Worm (Caenorhabditis elegans): ENCODE data around the gene Y44A6D.7.
A peak's percentile ranks its signal among the peaks of the same experiment; 100 is the strongest.

Gene Y44A6D.7

ce11 chrV:20814424-20814823 lies at the start of gene Y44A6D.7:
Gene Y44A6D.7 (plus strand): TSS chrV:20814724.
- TF ChIP-seq pqm-1 (tag; optimal IDR thresholded peaks at IDR 0.05) (no peak), unc-3 (GFP tag; conservative IDR thresholded peaks at IDR 0.05) (no peak), unc-3 (tag; optimal IDR thresholded peaks at IDR 0.05) (no peak), hlh-6 (tag; optimal IDR thresholded peaks at IDR 0.05) (no peak), fkh-6 (tag; optimal IDR thresholded peaks at IDR 0.05) (no peak), pha-4 (tag; optimal IDR thresholded peaks at IDR 0.05) (no peak), unc-42 (tag; optimal IDR thresholded peaks at IDR 0.05) (no peak), pat-9 (tag; optimal IDR thresholded peaks at IDR 0.05) (no peak), ceh-45 (GFP tag; IDR thresholded peaks at IDR 0.05) (no peak), C38D4.7 (GFP tag; optimal IDR thresholded peaks at IDR 0.05) (no peak)

- TF ChIP-seq sox-2 (GFP tag; IDR thresholded peaks at IDR 0.05) (no peak), rnt-1 (tag; optimal IDR thresholded peaks at IDR 0.05) (no peak), hlh-6 (tag; optimal IDR thresholded peaks at IDR 0.05) (no peak), ceh-45 (GFP tag; IDR thresholded peaks at IDR 0.05) (no peak)
Observed at ce11 chrV:20770061-20770460, 44.5 kb upstream of the Y44A6D.7 start, which contains the start of gene elp-1. Gene elp-1 (minus strand): TSS chrV:20770161.

- TF ChIP-seq pha-2 (tag; optimal IDR thresholded peaks at IDR 0.05) (no peak), nfya-1 (tag; optimal IDR thresholded peaks at IDR 0.05) (no peak)
Observed at ce11 chrV:20770846-20771245, 43.7 kb upstream of the Y44A6D.7 start.

ce11 chrV:20771702-20772101 lies 42.8 kb upstream of the Y44A6D.7 start:
- TF ChIP-seq ceh-18 (tag; optimal IDR thresholded peaks at IDR 0.05) (peak; percentile 7), rnt-1 (tag; optimal IDR thresholded peaks at IDR 0.05) (peak; percentile 31), gmeb-2 (tag; optimal IDR thresholded peaks at IDR 0.05) (no peak), fax-1 (tag; optimal IDR thresholded peaks at IDR 0.05) (no peak), unc-55 (GFP tag; optimal IDR thresholded peaks at IDR 0.05) (peak; percentile 99), dmd-4 (tag; optimal IDR thresholded peaks at IDR 0.05; ENCODE audit: borderline replicate concordance) (no peak), ahr-1 (tag; optimal IDR thresholded peaks at IDR 0.05) (no peak), ceh-30 (tag; optimal IDR thresholded peaks at IDR 0.05) (no peak)

- TF ChIP-seq lin-11 (tag; optimal IDR thresholded peaks at IDR 0.05): no peak
- TF ChIP-seq ceh-48 (tag; optimal IDR thresholded peaks at IDR 0.05): no peak
- no peak for TF ChIP-seq unc-42 (tag; optimal IDR thresholded peaks at IDR 0.05)
- no peak for TF ChIP-seq ets-4 (tag; optimal IDR thresholded peaks at IDR 0.05)
- no peak for TF ChIP-seq nfya-1 (tag; optimal IDR thresholded peaks at IDR 0.05)
- no peak for TF ChIP-seq elt-4 (tag; optimal IDR thresholded peaks at IDR 0.05)
- no peak for TF ChIP-seq ceh-31 (tag; optimal IDR thresholded peaks at IDR 0.05)
- TF ChIP-seq npax-4 (tag; optimal IDR thresholded peaks at IDR 0.05): no peak
- TF ChIP-seq ceh-22 (tag; optimal IDR thresholded peaks at IDR 0.05): no peak
- no peak for TF ChIP-seq pha-4 (tag; optimal IDR thresholded peaks at IDR 0.05)
- TF ChIP-seq pqm-1 (tag; optimal IDR thresholded peaks at IDR 0.05): no peak
- no peak for TF ChIP-seq hlh-8 (tag; optimal IDR thresholded peaks at IDR 0.05)
- no peak for TF ChIP-seq F13H6.1 (tag; optimal IDR thresholded peaks at IDR 0.05)
- no peak for TF ChIP-seq elt-2 (tag; optimal IDR thresholded peaks at IDR 0.05)
- no peak for TF ChIP-seq fkh-6 (tag; optimal IDR thresholded peaks at IDR 0.05)
Observed at ce11 chrV:20773647-20774046, 40.9 kb upstream of the Y44A6D.7 start, which contains the start of gene F38A6.5. Gene F38A6.5 (minus strand): TSS chrV:20773747.

- TF ChIP-seq ceh-9 (tag; optimal IDR thresholded peaks at IDR 0.05): no peak
- no peak for TF ChIP-seq rnt-1 (tag; optimal IDR thresholded peaks at IDR 0.05)
- no peak for TF ChIP-seq pax-1 (tag; optimal IDR thresholded peaks at IDR 0.05)
- no peak for TF ChIP-seq unc-86 (tag; optimal IDR thresholded peaks at IDR 0.05)
- TF ChIP-seq npax-4 (tag; optimal IDR thresholded peaks at IDR 0.05): no peak
- no peak for TF ChIP-seq tbx-7 (tag; optimal IDR thresholded peaks at IDR 0.05)
- no peak for TF ChIP-seq fkh-10 (GFP tag; optimal IDR thresholded peaks at IDR 0.05)
- TF ChIP-seq nfya-1 (tag; optimal IDR thresholded peaks at IDR 0.05): no peak
- no peak for TF ChIP-seq nhr-232 (tag; optimal IDR thresholded peaks at IDR 0.05)
- TF ChIP-seq hlh-6 (tag; optimal IDR thresholded peaks at IDR 0.05): no peak
Observed at ce11 chrV:20775269-20775668, 39.3 kb upstream of the Y44A6D.7 start, which contains the start of gene F38A6.4. Gene F38A6.4 (minus strand): TSS chrV:20775369.

All from whole organism, late embryonic.